Fruit fly (Drosophila melanogaster): ENCODE measurements around the gene Sf3b5.
A peak's percentile ranks its signal among the peaks of the same experiment; 100 is the strongest.

Gene Sf3b5

DNA sequence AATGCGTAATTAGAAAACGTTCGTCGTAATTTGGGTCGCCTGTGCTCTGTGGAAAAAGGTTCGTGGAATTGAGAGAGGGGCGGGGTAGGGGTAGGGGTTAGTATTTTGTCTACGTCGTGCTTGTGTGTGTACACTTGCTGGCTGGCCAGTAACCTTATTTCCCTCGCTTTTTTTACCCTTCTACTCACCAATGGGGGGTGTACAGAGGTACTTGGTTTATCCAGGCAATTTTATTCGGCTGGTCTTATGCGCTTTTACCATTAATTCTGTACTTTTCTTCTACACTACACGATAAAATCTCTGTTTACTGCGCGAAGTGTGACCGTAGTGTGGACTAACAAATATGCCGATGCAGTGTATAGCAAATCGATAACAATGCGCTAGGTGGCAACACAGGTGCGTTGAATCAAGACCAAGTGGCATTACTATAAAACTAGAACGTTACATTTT, 4.6 kb upstream of the Sf3b5 start, which contains the start of gene tgo:
Gene tgo, minus strand, starts transcription at position 334 of the 450 bp plus-strand sequence.
- TF ChIP-seq CG6854 (GFP tag; optimal IDR thresholded peaks at IDR 0.05) (peak; percentile 40), CG6808 (GFP tag; optimal IDR thresholded peaks at IDR 0.05) (no peak), CG8632 (GFP tag; optimal IDR thresholded peaks at IDR 0.05) (no peak), spab (GFP tag; optimal IDR thresholded peaks at IDR 0.05) (no peak), fkh (GFP tag; optimal IDR thresholded peaks at IDR 0.05) (peak; percentile 87), CG34406 (GFP tag; optimal IDR thresholded peaks at IDR 0.05) (no peak), CG6792 (GFP tag; optimal IDR thresholded peaks at IDR 0.05) (no peak), CG3032 (tag; optimal IDR thresholded peaks at IDR 0.05) (peak; percentile 9), ss (GFP tag; optimal IDR thresholded peaks at IDR 0.05) (no peak), Ets96B (tag; optimal IDR thresholded peaks at IDR 0.05) (no peak), CG16779 (tag; optimal IDR thresholded peaks at IDR 0.05) (no peak), CG6163 (GFP tag; IDR thresholded peaks at IDR 0.05) (no peak), CG8319 (GFP tag; optimal IDR thresholded peaks at IDR 0.05) (no peak), Ets21C (GFP tag; optimal IDR thresholded peaks at IDR 0.05) (no peak), CG32006 (GFP tag; optimal IDR thresholded peaks at IDR 0.05) (no peak), CG7368 (GFP tag; optimal IDR thresholded peaks at IDR 0.05) (no peak), net (GFP tag; optimal IDR thresholded peaks at IDR 0.05) (no peak), dac (GFP tag; optimal IDR thresholded peaks at IDR 0.05) (no peak), achi (GFP tag; optimal IDR thresholded peaks at IDR 0.05) (no peak), Gug (GFP tag; IDR thresholded peaks at IDR 0.05) (no peak), Sox102F (GFP tag; optimal IDR thresholded peaks at IDR 0.05) (no peak), CG6276 (GFP tag; optimal IDR thresholded peaks at IDR 0.05) (no peak), topi (GFP tag; optimal IDR thresholded peaks at IDR 0.05) (no peak), cyc (GFP tag; optimal IDR thresholded peaks at IDR 0.05) (no peak), Hr4 (GFP tag; optimal IDR thresholded peaks at IDR 0.05) (no peak)

dm6 chr3R:9016869-9017268, 1.7 kb upstream of the Sf3b5 start:
- TF ChIP-seq cyc (GFP tag; optimal IDR thresholded peaks at IDR 0.05) = no peak

DNA sequence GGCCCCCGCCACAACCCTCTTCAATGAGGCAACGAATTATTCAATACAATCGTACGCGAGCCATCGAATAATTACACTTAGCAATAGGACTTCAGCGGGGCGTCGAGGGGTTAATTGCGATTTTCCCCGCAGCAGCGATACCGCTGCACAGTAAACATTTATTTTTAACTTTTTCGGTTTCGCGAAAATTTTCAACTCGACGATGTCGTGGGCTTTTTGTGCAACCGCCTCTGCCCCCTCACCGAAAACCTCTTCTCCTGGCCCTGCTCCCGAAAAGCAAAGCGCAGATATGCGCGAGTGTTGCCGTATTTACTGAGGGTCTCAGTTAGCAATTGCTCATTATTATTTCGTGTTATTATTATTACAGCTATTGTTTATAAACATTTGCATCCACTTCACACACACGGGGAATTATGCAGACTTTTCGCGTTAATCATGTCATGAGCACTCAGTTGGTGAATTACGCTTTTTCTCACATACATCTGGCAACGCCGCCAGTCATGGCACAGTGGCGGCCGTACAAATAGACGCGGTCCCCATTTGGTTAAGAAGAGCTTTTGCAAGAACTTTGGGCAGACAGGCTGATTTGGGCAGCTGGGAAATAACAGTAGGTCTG, 1.3 kb downstream of the Sf3b5 start:
- peak; percentile 34 for TF ChIP-seq CG11902 (GFP tag; optimal IDR thresholded peaks at IDR 0.05)
- no peak for TF ChIP-seq CG4318 (GFP tag; optimal IDR thresholded peaks at IDR 0.05)
- peak; percentile 21 for TF ChIP-seq Sox15 (GFP tag; optimal IDR thresholded peaks at IDR 0.05)
- no peak for TF ChIP-seq CG8632 (GFP tag; optimal IDR thresholded peaks at IDR 0.05)
- peak; percentile 22 for TF ChIP-seq CG1621 (tag; optimal IDR thresholded peaks at IDR 0.05)
- no peak; the same call in 2 of the 3 replicates for TF ChIP-seq CG8119 (GFP tag; IDR thresholded peaks at IDR 0.05)
- TF ChIP-seq cyc (GFP tag; optimal IDR thresholded peaks at IDR 0.05) = peak; percentile 55
- TF ChIP-seq ss (GFP tag; optimal IDR thresholded peaks at IDR 0.05) = peak in 1 of 2 experiments; percentile 59
- TF ChIP-seq svp (GFP tag) = peak; percentile 28
- no peak for TF ChIP-seq Ets21C (GFP tag; optimal IDR thresholded peaks at IDR 0.05)
- no peak for TF ChIP-seq CG7368 (GFP tag; optimal IDR thresholded peaks at IDR 0.05)
- no peak for TF ChIP-seq Blimp-1 (GFP tag; optimal IDR thresholded peaks at IDR 0.05)
- 0 out of 2 replicates have a peak, but pooled peaks have one; percentile 16 for TF ChIP-seq Gug (GFP tag; IDR thresholded peaks at IDR 0.05)
- TF ChIP-seq Sox14 (GFP tag; optimal IDR thresholded peaks at IDR 0.05) = peak; percentile 65
- TF ChIP-seq lz (GFP tag; optimal IDR thresholded peaks at IDR 0.05) = peak; percentile 68
- TF ChIP-seq dsx (GFP tag; optimal IDR thresholded peaks at IDR 0.05; ENCODE audit: poor library complexity, severe bottlenecking) = peak; percentile 32
- peak; percentile 64 for TF ChIP-seq acj6 (GFP tag; optimal IDR thresholded peaks at IDR 0.05)
- no peak for TF ChIP-seq CG9139 (GFP tag; optimal IDR thresholded peaks at IDR 0.05)
- peak; percentile 47 for TF ChIP-seq CG6792 (GFP tag; optimal IDR thresholded peaks at IDR 0.05)
- peak; percentile 74 for TF ChIP-seq esn (GFP tag; optimal IDR thresholded peaks at IDR 0.05)
- TF ChIP-seq Ets96B (tag; optimal IDR thresholded peaks at IDR 0.05) = peak; percentile 15
- TF ChIP-seq fd59A (GFP tag; optimal IDR thresholded peaks at IDR 0.05) = no peak
- TF ChIP-seq fkh (GFP tag; optimal IDR thresholded peaks at IDR 0.05) = peak; percentile 68
- TF ChIP-seq CG31627 (GFP tag; optimal IDR thresholded peaks at IDR 0.05) = peak; percentile 75
- TF ChIP-seq CG6808 (GFP tag; optimal IDR thresholded peaks at IDR 0.05) = no peak
- no peak for TF ChIP-seq CG16779 (tag; optimal IDR thresholded peaks at IDR 0.05)
- peak; percentile 54 for TF ChIP-seq Lpt (GFP tag; optimal IDR thresholded peaks at IDR 0.05)
- TF ChIP-seq fd85E (GFP tag; optimal IDR thresholded peaks at IDR 0.05) = no peak
- TF ChIP-seq Eip78C (GFP tag) = peak; percentile 80
- TF ChIP-seq CG3032 (tag; optimal IDR thresholded peaks at IDR 0.05) = peak; percentile 54
- TF ChIP-seq spab (GFP tag; optimal IDR thresholded peaks at IDR 0.05) = no peak
- TF ChIP-seq CG10631 (GFP tag; optimal IDR thresholded peaks at IDR 0.05) = no peak
- TF ChIP-seq CG11762 (GFP tag; optimal IDR thresholded peaks at IDR 0.05; ENCODE audit: insufficient read depth) = no peak
- no peak for TF ChIP-seq CG8319 (GFP tag; optimal IDR thresholded peaks at IDR 0.05)
